Worm (Caenorhabditis elegans) whole organism, young adult: Measurements from ENCODE around the gene F25B5.3.

Source experiments
- B0019.2 ChIP-seq: fragments of 200-800 bp; sonication (Bioruptor generic); conservative IDR thresholded peaks from 2 replicates; pipeline ENCODE4 v1.3.6; 2022; ENCODE audit warnings: missing genetic modification reagents, missing genetic modification characterization, missing compliant biosample characterization
- F10E7.11 ChIP-seq: sonication (generic microtip); optimal IDR thresholded peaks from 2 replicates; lab custom pipeline; 2017; ENCODE audit warnings: mild to moderate bottlenecking, missing genetic modification characterization, moderate library complexity, missing compliant biosample characterization
- bed-1 ChIP-seq: fragments of 200-800 bp; sonication (Bioruptor generic); IDR thresholded peaks from 2 replicates; pipeline ENCODE4 v1.3.6; 2022; ENCODE audit warnings: missing genetic modification reagents, missing genetic modification characterization, missing compliant biosample characterization
- lag-1 ChIP-seq: fragments of 200-800 bp; sonication (Bioruptor generic); IDR thresholded peaks from 2 replicates; pipeline ENCODE4 v1.3.6; 2022; ENCODE audit warnings: missing genetic modification reagents, missing genetic modification characterization, missing compliant biosample characterization
- let-607 ChIP-seq, 2 experiments: fragments of 200-800 bp in 1 of 2; sonication (Bioruptor generic) in 1 of 2; sonication (generic microtip) in 1 of 2; optimal IDR thresholded peaks; 2 replicates each; lab custom pipeline; 2016 to 2018; ENCODE audit warnings: mild to moderate bottlenecking in 2 of 2, missing compliant biosample characterization in 2 of 2, missing genetic modification characterization in 2 of 2, moderate library complexity in 2 of 2, missing genotype in 1 of 2

DNA sequence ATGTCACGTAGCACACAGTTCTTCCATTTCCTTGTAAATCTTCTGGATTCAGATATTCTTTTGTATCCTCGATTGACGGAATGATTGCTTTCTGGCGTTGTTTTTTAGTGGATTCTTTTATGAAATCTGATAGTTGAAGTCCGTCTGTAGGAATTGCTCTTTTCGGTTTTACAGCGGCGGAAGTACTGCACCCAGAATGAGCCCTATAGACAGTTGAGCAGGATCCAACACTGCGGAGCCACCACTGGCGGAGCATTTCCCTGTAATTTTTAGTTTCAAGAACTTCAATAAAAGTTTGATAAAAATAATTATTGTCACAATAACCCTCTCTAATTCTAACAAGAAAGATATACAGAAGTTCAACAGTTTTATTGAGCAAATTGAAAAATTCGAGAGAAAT lies 2.8 kb upstream of the F25B5.3 start, which contains the start of gene F25B5.5:
- TF ChIP-seq let-607 (tag; optimal IDR thresholded peaks at IDR 0.05; lab: Kevin White, UChicago): no peak
- TF ChIP-seq B0019.2: no peak
- TF ChIP-seq bed-1 (GFP tag; lab: Robert Waterston, UW): no peak
- TF ChIP-seq lag-1 (GFP tag; lab: Robert Waterston, UW): no peak
- no peak for TF ChIP-seq F10E7.11 (tag; lab: Kevin White, UChicago)
